Worm (Caenorhabditis elegans): ENCODE measurements around the gene nlp-29.

Gene nlp-29

DNA sequence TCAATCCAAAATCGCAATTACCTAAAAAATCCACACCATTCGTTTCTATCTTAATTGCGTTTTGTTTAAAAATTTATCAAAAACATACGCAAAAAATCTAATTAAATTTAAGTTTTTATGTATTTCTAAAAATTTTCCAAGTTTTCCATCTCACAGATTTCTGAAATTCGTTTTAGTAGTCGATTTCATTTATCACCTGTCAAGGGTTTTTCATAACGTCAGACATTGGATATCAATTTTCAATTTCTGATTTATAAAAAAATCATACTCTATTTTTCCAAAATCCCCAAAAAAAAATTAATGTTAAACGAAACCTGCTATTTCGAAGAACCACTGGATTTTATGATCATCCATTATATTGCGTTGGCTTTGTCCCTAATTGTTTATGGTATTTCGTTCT, 25.9 kb downstream of the nlp-29 start, which contains the start of gene srh-4:
srh-4 (plus strand) TSS at position 301 of the 400 bp plus-strand sequence.
- TF ChIP-seq F55B11.4 (tag; optimal IDR thresholded peaks at IDR 0.05; ENCODE audit: borderline replicate concordance, insufficient read depth) (no peak), Y67H2A.10 (GFP tag; conservative IDR thresholded peaks at IDR 0.05) (no peak), atf-7 (tag; optimal IDR thresholded peaks at IDR 0.05) (no peak), nhr-90 (tag; optimal IDR thresholded peaks at IDR 0.05) (no peak), F57C9.4 (tag; optimal IDR thresholded peaks at IDR 0.05) (no peak), rcor-1 (GFP tag; IDR thresholded peaks at IDR 0.05) (no peak), nfya-1 (tag; optimal IDR thresholded peaks at IDR 0.05; ENCODE audit: borderline replicate concordance, insufficient read depth) (no peak), D2030.7 (GFP tag; IDR thresholded peaks at IDR 0.05) (no peak), ztf-26 (tag; optimal IDR thresholded peaks at IDR 0.05) (no peak), C06A6.2 (GFP tag; conservative IDR thresholded peaks at IDR 0.05) (no peak), lin-26 (GFP tag; IDR thresholded peaks at IDR 0.05) (no peak), lin-40 (tag; optimal IDR thresholded peaks at IDR 0.05) (no peak), let-526 (GFP tag; IDR thresholded peaks at IDR 0.05) (no peak), lin-35 (GFP tag; optimal IDR thresholded peaks at IDR 0.05) (no peak), F52B5.7 (tag; optimal IDR thresholded peaks at IDR 0.05) (no peak), sdz-38 (tag; optimal IDR thresholded peaks at IDR 0.05) (no peak), him-1 (tag; optimal IDR thresholded peaks at IDR 0.05) (no peak)

ce11 chrV:4016780-4017179, 32.6 kb downstream of the nlp-29 start, which contains the start of gene srw-89:
Gene srw-89 (plus strand): TSS chrV:4017080.
- TF ChIP-seq B0261.1 (tag; optimal IDR thresholded peaks at IDR 0.05), result no peak
- TF ChIP-seq ceh-79 (tag; optimal IDR thresholded peaks at IDR 0.05), result no peak
- no peak for TF ChIP-seq ztf-3 (GFP tag; optimal IDR thresholded peaks at IDR 0.05)
- no peak for TF ChIP-seq Y56A3A.18 (GFP tag; IDR thresholded peaks at IDR 0.05)
- no peak for TF ChIP-seq lsl-1 (GFP tag; optimal IDR thresholded peaks at IDR 0.05)
- TF ChIP-seq ceh-40 (GFP tag; IDR thresholded peaks at IDR 0.05), result no peak
- TF ChIP-seq madf-6 (GFP tag; IDR thresholded peaks at IDR 0.05), result no peak
- TF ChIP-seq lir-1 (GFP tag; conservative IDR thresholded peaks at IDR 0.05), result no peak

- TF ChIP-seq chd-7 (tag; optimal IDR thresholded peaks at IDR 0.05) (no peak), ceh-40 (GFP tag; IDR thresholded peaks at IDR 0.05) (no peak), nfyb-1 (GFP tag; IDR thresholded peaks at IDR 0.05) (no peak), madf-3 (GFP tag; IDR thresholded peaks at IDR 0.05) (no peak), hlh-12 (tag; optimal IDR thresholded peaks at IDR 0.05) (no peak), F55B11.4 (tag; optimal IDR thresholded peaks at IDR 0.05; ENCODE audit: borderline replicate concordance, insufficient read depth) (no peak), rcor-1 (GFP tag; IDR thresholded peaks at IDR 0.05) (no peak), B0019.2 (GFP tag; conservative IDR thresholded peaks at IDR 0.05) (no peak)
Measured at ce11 chrV:4018591-4018990, 34.4 kb downstream of the nlp-29 start.

ce11 chrV:4019188-4019587, 35.0 kb downstream of the nlp-29 start, which contains the start of gene K09D9.3:
Gene K09D9.3 (plus strand): TSS chrV:4019488.
- TF ChIP-seq hmg-20 (GFP tag; IDR thresholded peaks at IDR 0.05), result no peak
- TF ChIP-seq C17E4.6 (GFP tag; IDR thresholded peaks at IDR 0.05), result no peak
- no peak for TF ChIP-seq atf-7 (tag; optimal IDR thresholded peaks at IDR 0.05)
- no peak for TF ChIP-seq F55B11.4 (tag; optimal IDR thresholded peaks at IDR 0.05; ENCODE audit: borderline replicate concordance, insufficient read depth)
- TF ChIP-seq efl-1 (GFP tag; optimal IDR thresholded peaks at IDR 0.05), result no peak
- no peak for TF ChIP-seq nhr-80 (tag; optimal IDR thresholded peaks at IDR 0.05)
- TF ChIP-seq Y53G8AR.9 (GFP tag; conservative IDR thresholded peaks at IDR 0.05), result no peak
- TF ChIP-seq bed-1 (GFP tag; IDR thresholded peaks at IDR 0.05), result no peak
- TF ChIP-seq snpc-1.3 (tag; optimal IDR thresholded peaks at IDR 0.05; ENCODE audit: insufficient read depth), result no peak
- TF ChIP-seq chd-7 (tag; optimal IDR thresholded peaks at IDR 0.05), result no peak
- no peak for TF ChIP-seq pha-4 (tag; optimal IDR thresholded peaks at IDR 0.05)
- no peak for TF ChIP-seq tbp1 (GFP tag; optimal IDR thresholded peaks at IDR 0.05)

Measured in whole organism, young adult.